Worm (Caenorhabditis elegans): Measurements from ENCODE around the gene F19G12.4.

- TF ChIP-seq lim-6 (tag; optimal IDR thresholded peaks at IDR 0.05) (no peak), ama-1 (optimal IDR thresholded peaks at IDR 0.05) (no peak), pqm-1 (tag; optimal IDR thresholded peaks at IDR 0.05) (no peak), syd-9 (tag; optimal IDR thresholded peaks at IDR 0.05) (no peak), nhr-11 (tag; optimal IDR thresholded peaks at IDR 0.05) (no peak), ttx-3 (tag; optimal IDR thresholded peaks at IDR 0.05) (no peak), ceh-9 (tag; optimal IDR thresholded peaks at IDR 0.05) (no peak), pax-1 (tag; optimal IDR thresholded peaks at IDR 0.05) (no peak)
These were observed 39.4 kb downstream of the F19G12.4 start for ce11 chrX:1456350-1457080.
